Fruit fly (Drosophila melanogaster) whole organism, embryonic: ENCODE results near the gene RpS20.

Experiments
- BEAF-32 ChIP-seq: fragments of 200-800 bp; sonication (Bioruptor generic); optimal IDR thresholded peaks from 3 replicates; lab custom pipeline; 2017; ENCODE audit warnings: missing biosample characterization, missing genetic modification characterization, mild to moderate bottlenecking, moderate library complexity, missing genetic modification reagents
- Bdp1 ChIP-seq: fragments of 200-800 bp; sonication (Bioruptor generic); optimal IDR thresholded peaks from 3 replicates; lab custom pipeline; 2016; ENCODE audit warnings: missing biosample characterization, missing genetic modification characterization
- CG10543 ChIP-seq: fragments of 200-800 bp; sonication (Bioruptor generic); optimal IDR thresholded peaks from 3 replicates; lab custom pipeline; 2017; ENCODE audit warnings: missing biosample characterization, mild to moderate bottlenecking, missing genetic modification characterization, moderate library complexity
- CG10959 ChIP-seq: fragments of 200-800 bp; sonication (Bioruptor generic); IDR thresholded peaks from 2 replicates; pipeline ENCODE4 v1.3.6; 2022; ENCODE audit warnings: missing biosample characterization, missing genetic modification characterization
- CG11398 ChIP-seq: fragments of 200-800 bp; sonication (Bioruptor generic); optimal IDR thresholded peaks from 2 replicates; lab custom pipeline; 2016; ENCODE audit warnings: missing biosample characterization, missing genetic modification characterization
- CG11504 ChIP-seq: fragments of 200-800 bp; sonication (Bioruptor generic); optimal IDR thresholded peaks from 3 replicates; lab custom pipeline; 2019; ENCODE audit warnings: missing biosample characterization, mild to moderate bottlenecking, missing genetic modification characterization, moderate library complexity
- CG13775 ChIP-seq: fragments of 200-800 bp; sonication (Bioruptor generic); optimal IDR thresholded peaks from 3 replicates; lab custom pipeline; 2017; ENCODE audit warnings: missing biosample characterization, mild to moderate bottlenecking, missing genetic modification characterization
- CG15514 ChIP-seq: fragments of 200-800 bp; sonication (Bioruptor generic); optimal IDR thresholded peaks from 3 replicates; lab custom pipeline; 2017; ENCODE audit warnings: missing biosample characterization, missing genetic modification characterization, mild to moderate bottlenecking, moderate library complexity, missing genetic modification reagents
- CG15696 ChIP-seq: fragments of 200-800 bp; sonication (Bioruptor generic); optimal IDR thresholded peaks from 2 replicates; lab custom pipeline; 2019; ENCODE audit warnings: missing biosample characterization, mild to moderate bottlenecking, missing genetic modification characterization, moderate library complexity
- CG16813 ChIP-seq: fragments of 200-800 bp; sonication (Bioruptor generic); IDR thresholded peaks from 3 replicates; pipeline ENCODE4 v1.3.6; 2022; ENCODE audit warnings: missing biosample characterization, missing genetic modification characterization; ENCODE audit not compliant: partially characterized antibody
- CG16863 ChIP-seq: fragments of 200-800 bp; sonication (Bioruptor generic); optimal IDR thresholded peaks from 3 replicates; lab custom pipeline; 2016; ENCODE audit warnings: missing biosample characterization, missing genetic modification characterization
- CG17612 ChIP-seq: fragments of 200-800 bp; sonication (Bioruptor generic); IDR thresholded peaks from 2 replicates; pipeline ENCODE4 v1.3.6; 2022; ENCODE audit warnings: missing biosample characterization, missing genetic modification characterization
- CG17829 ChIP-seq: fragments of 200-800 bp; optimal IDR thresholded peaks from 2 replicates; lab custom pipeline; 2019; ENCODE audit warnings: missing biosample characterization, mild to moderate bottlenecking, missing genetic modification characterization, moderate library complexity
- CG2129 ChIP-seq: fragments of 200-800 bp; sonication (Bioruptor generic); IDR thresholded peaks from 2 replicates; pipeline ENCODE4 v1.3.6; 2022; ENCODE audit warnings: missing biosample characterization, missing genetic modification characterization; ENCODE audit not compliant: partially characterized antibody
- CG2199 ChIP-seq: fragments of 200-800 bp; sonication (Bioruptor generic); IDR thresholded peaks from 3 replicates; pipeline ENCODE4 v1.3.6; 2022; ENCODE audit warnings: missing biosample characterization, missing genetic modification characterization
- CG2712 ChIP-seq: fragments of 200-800 bp; optimal IDR thresholded peaks from 3 replicates; lab custom pipeline; 2019; ENCODE audit warnings: missing biosample characterization, mild to moderate bottlenecking, missing genetic modification characterization, moderate library complexity
- CG2875 ChIP-seq: fragments of 200-800 bp; sonication (Bioruptor generic); optimal IDR thresholded peaks from 2 replicates; lab custom pipeline; 2017; ENCODE audit warnings: missing biosample characterization, mild to moderate bottlenecking, missing genetic modification characterization, missing genetic modification reagents
- CG33213 ChIP-seq: fragments of 200-800 bp; sonication (Bioruptor generic); optimal IDR thresholded peaks from 3 replicates; lab custom pipeline; 2016; ENCODE audit warnings: missing biosample characterization, missing genetic modification characterization
- CG3407 ChIP-seq: fragments of 200-800 bp; sonication (Bioruptor generic); optimal IDR thresholded peaks from 2 replicates; lab custom pipeline; 2018; ENCODE audit warnings: missing biosample characterization, mild to moderate bottlenecking, missing genetic modification characterization
- CG34224 ChIP-seq: fragments of 200-800 bp; sonication (Bioruptor generic); IDR thresholded peaks from 3 replicates; pipeline ENCODE4 v1.3.6; 2022; ENCODE audit warnings: missing biosample characterization, missing genetic modification characterization; ENCODE audit not compliant: partially characterized antibody
- CG7357 ChIP-seq: fragments of 200-800 bp; sonication (Bioruptor generic); IDR thresholded peaks from 3 replicates; pipeline ENCODE4 v1.3.6; 2022; ENCODE audit warnings: missing biosample characterization, missing genetic modification characterization
- CG8478 ChIP-seq: fragments of >200 bp; optimal IDR thresholded peaks from 2 replicates; lab custom pipeline; 2018
- CoRest ChIP-seq: fragments of 200-800 bp; sonication (Bioruptor generic); optimal IDR thresholded peaks from 3 replicates; lab custom pipeline; 2018; ENCODE audit warnings: missing biosample characterization, mild to moderate bottlenecking, missing genetic modification characterization, moderate library complexity
- Dip3 ChIP-seq: fragments of 200-800 bp; sonication (Bioruptor generic); optimal IDR thresholded peaks from 3 replicates; lab custom pipeline; 2016; ENCODE audit warnings: missing biosample characterization, missing genetic modification characterization
- Fer1 ChIP-seq: fragments of 200-800 bp; sonication (Bioruptor generic); optimal IDR thresholded peaks from 2 replicates; lab custom pipeline; 2017; ENCODE audit warnings: missing biosample characterization, mild to moderate bottlenecking, missing genetic modification characterization
- Hr39 ChIP-seq: fragments of >200 bp; optimal IDR thresholded peaks from 2 replicates; lab custom pipeline; 2017
- Mrtf ChIP-seq: fragments of 200-800 bp; sonication (Bioruptor generic); IDR thresholded peaks from 3 replicates; pipeline ENCODE4 v1.3.6; 2022; ENCODE audit warnings: missing biosample characterization, missing genetic modification characterization
- NC2α ChIP-seq: fragments of 200-800 bp; sonication (Bioruptor generic); optimal IDR thresholded peaks from 2 replicates; lab custom pipeline; 2016; ENCODE audit warnings: missing biosample characterization, missing genetic modification characterization
- Sry-β ChIP-seq: fragments of 200-800 bp; sonication (Bioruptor generic); optimal IDR thresholded peaks from 2 replicates; lab custom pipeline; 2018; ENCODE audit warnings: missing biosample characterization, mild to moderate bottlenecking, missing genetic modification characterization, moderate library complexity
- Sry-δ ChIP-seq: fragments of 200-800 bp; sonication (Bioruptor generic); optimal IDR thresholded peaks from 2 replicates; lab custom pipeline; 2016; ENCODE audit warnings: missing biosample characterization, missing genetic modification characterization
- ap ChIP-seq: fragments of 200-800 bp; sonication (Bioruptor generic); IDR thresholded peaks from 2 replicates; pipeline ENCODE4 v1.3.6; 2022; ENCODE audit warnings: missing biosample characterization, missing genetic modification characterization
- ara ChIP-seq: fragments of 200-800 bp; sonication (Bioruptor generic); IDR thresholded peaks from 2 replicates; pipeline ENCODE4 v1.3.6; 2022; ENCODE audit warnings: missing biosample characterization, missing genetic modification characterization
- bab2 ChIP-seq: fragments of 200-800 bp; sonication (Bioruptor generic); optimal IDR thresholded peaks from 2 replicates; lab custom pipeline; 2016; ENCODE audit warnings: missing biosample characterization, missing genetic modification characterization
- cwo ChIP-seq: fragments of 200-800 bp; sonication (Bioruptor generic); optimal IDR thresholded peaks from 3 replicates; lab custom pipeline; 2017; ENCODE audit warnings: missing biosample characterization, missing genetic modification characterization, mild to moderate bottlenecking, moderate library complexity, missing genetic modification reagents
- dpn ChIP-seq, 2 experiments: fragments of 200-800 bp; sonication (Bioruptor generic); optimal IDR thresholded peaks; 3 replicates each; lab custom pipeline; 2016; ENCODE audit warnings: missing biosample characterization in 2 of 2, missing genetic modification characterization in 2 of 2
- esg ChIP-seq: fragments of 200-800 bp; sonication (Bioruptor generic); conservative IDR thresholded peaks from 2 replicates; pipeline ENCODE4 v1.3.6; 2022; ENCODE audit warnings: missing biosample characterization, missing genetic modification characterization
- exex ChIP-seq: fragments of 200-800 bp; sonication (Bioruptor generic); optimal IDR thresholded peaks from 4 replicates; lab custom pipeline; 2018; ENCODE audit warnings: missing biosample characterization, mild to moderate bottlenecking, missing genetic modification characterization, moderate library complexity
- gsb ChIP-seq: fragments of 200-800 bp; sonication (Bioruptor generic); IDR thresholded peaks from 2 replicates; pipeline ENCODE4 v1.3.6; 2022; ENCODE audit warnings: missing biosample characterization, missing genetic modification characterization
- h ChIP-seq: fragments of >200 bp; optimal IDR thresholded peaks from 2 replicates; lab custom pipeline; 2017
- hbn ChIP-seq: fragments of 200-800 bp; sonication (Bioruptor generic); IDR thresholded peaks from 2 replicates; pipeline ENCODE4 v1.3.6; 2022; ENCODE audit warnings: missing biosample characterization, missing genetic modification characterization; ENCODE audit not compliant: partially characterized antibody
- lola ChIP-seq, 3 experiments: fragments of >200 bp in 2 of 3; fragments of 200-800 bp in 1 of 3; sonication (Bioruptor generic) in 1 of 3; optimal IDR thresholded peaks; 2 replicates each; lab custom pipeline; 2017 to 2019; ENCODE audit warnings: missing biosample characterization in 3 of 3, missing genetic modification characterization in 3 of 3, mild to moderate bottlenecking in 1 of 3, moderate library complexity in 1 of 3
- peb ChIP-seq: fragments of 200-800 bp; sonication (Bioruptor generic); IDR thresholded peaks from 2 replicates; pipeline ENCODE4 v1.3.6; 2022; ENCODE audit warnings: missing biosample characterization, missing genetic modification characterization
- psq ChIP-seq: fragments of 200-800 bp; sonication (Bioruptor generic); optimal IDR thresholded peaks from 2 replicates; lab custom pipeline; 2017; ENCODE audit warnings: missing biosample characterization, missing genetic modification characterization
- ranshi ChIP-seq: fragments of 200-800 bp; sonication (Bioruptor generic); IDR thresholded peaks from 2 replicates; pipeline ENCODE4 v1.3.6; 2022; ENCODE audit warnings: missing biosample characterization, missing genetic modification characterization
- rib ChIP-seq: fragments of 200-800 bp; sonication (Bioruptor generic); IDR thresholded peaks from 2 replicates; pipeline ENCODE4 v1.3.6; 2022; ENCODE audit warnings: missing biosample characterization, missing genetic modification characterization
- salm ChIP-seq: fragments of 200-800 bp; sonication (Bioruptor generic); optimal IDR thresholded peaks from 2 replicates; lab custom pipeline; 2018; ENCODE audit warnings: missing biosample characterization, mild to moderate bottlenecking, missing genetic modification characterization
- schlank ChIP-seq: fragments of 200-800 bp; sonication (Bioruptor generic); optimal IDR thresholded peaks from 2 replicates; lab custom pipeline; 2018; ENCODE audit warnings: missing biosample characterization, mild to moderate bottlenecking, missing genetic modification characterization
- so ChIP-seq: fragments of 200-800 bp; sonication (Bioruptor generic); IDR thresholded peaks from 3 replicates; pipeline ENCODE4 v1.3.6; 2022; ENCODE audit warnings: missing biosample characterization, missing genetic modification characterization
- toy ChIP-seq: fragments of 200-800 bp; sonication (Bioruptor generic); IDR thresholded peaks from 2 replicates; pipeline ENCODE4 v1.3.6; 2022; ENCODE audit warnings: missing biosample characterization, missing genetic modification characterization
- twi ChIP-seq: fragments of 200-800 bp; optimal IDR thresholded peaks from 2 replicates; lab custom pipeline; 2019; ENCODE audit warnings: missing biosample characterization, mild to moderate bottlenecking, missing genetic modification characterization, moderate library complexity
- usp ChIP-seq: fragments of >200 bp; optimal IDR thresholded peaks from 2 replicates; lab custom pipeline; 2017; ENCODE audit warnings: missing biosample characterization, missing genetic modification characterization
- zen2 ChIP-seq: fragments of 200-800 bp; sonication (Bioruptor generic); IDR thresholded peaks from 3 replicates; pipeline ENCODE4 v1.3.6; 2022; ENCODE audit warnings: missing biosample characterization, missing genetic modification characterization; ENCODE audit not compliant: partially characterized antibody

Gene RpS20

dm6 chr3R:20834770-20835183 is 12.8 kb downstream of the RpS20 start (continued):
- TF ChIP-seq CG7357 (GFP tag; lab: Robert Waterston, UW) (0 out of 3 replicates have a peak, but pooled peaks have one; percentile 28), Mrtf (no peak), CG16813 (GFP tag; lab: Robert Waterston, UW) (no peak), CG2712 (tag; lab: Kevin White, UChicago) (no peak), rib (GFP tag; lab: Robert Waterston, UW) (no peak), ap (GFP tag; lab: Robert Waterston, UW) (no peak), BEAF-32 (GFP tag; lab: Kevin White, UChicago) (no peak), ranshi (GFP tag; lab: Robert Waterston, UW) (peak; percentile 47; the same call in 1 of the 2 replicates), toy (GFP tag; lab: Robert Waterston, UW) (no peak), CG2129 (GFP tag; lab: Robert Waterston, UW) (no peak), so (GFP tag; lab: Robert Waterston, UW) (no peak), cwo (peak; percentile 4), ara (peak; percentile 17; the same call in 1 of the 2 replicates), CG33213 (GFP tag; lab: Kevin White, UChicago) (peak; percentile 37), twi (tag; lab: Kevin White, UChicago) (no peak), bab2 (GFP tag; lab: Kevin White, UChicago) (peak; percentile 61), Sry-δ (no peak), CG17829 (no peak), schlank (tag; lab: Kevin White, UChicago) (peak; percentile 63), Dip3 (no peak), CG8478 (lab: Kevin White, UChicago) (no peak), CG17612 (GFP tag; lab: Robert Waterston, UW) (no peak), lola (GFP tag; optimal IDR thresholded peaks at IDR 0.05; lab: Kevin White, UChicago) (no peak), CG2875 (peak; percentile 68), CoRest (tag; lab: Kevin White, UChicago) (peak; percentile 58), CG16863 (no peak), dpn (GFP tag; optimal IDR thresholded peaks at IDR 0.05; lab: Kevin White, UChicago) (peak in 1 of 2 experiments; percentile 23), NC2α (GFP tag; lab: Kevin White, UChicago) (no peak), CG10543 (GFP tag; lab: Kevin White, UChicago) (no peak), CG11398 (GFP tag; lab: Kevin White, UChicago) (peak; percentile 46), usp (no peak), hbn (GFP tag; lab: Robert Waterston, UW) (no peak), zen2 (GFP tag; lab: Robert Waterston, UW) (no peak), gsb (GFP tag; lab: Robert Waterston, UW) (no peak), Fer1 (peak; percentile 59), peb (GFP tag; lab: Robert Waterston, UW) (no peak), exex (tag; lab: Kevin White, UChicago) (peak; percentile 88), psq (no peak), CG3407 (GFP tag; lab: Kevin White, UChicago) (peak; percentile 44), CG10959 (GFP tag; lab: Robert Waterston, UW) (no peak), h (lab: Kevin White, UChicago) (no peak), Sry-β (GFP tag; lab: Kevin White, UChicago) (peak; percentile 52), salm (peak; percentile 46), Bdp1 (GFP tag; lab: Kevin White, UChicago) (peak; percentile 32), CG2199 (GFP tag; lab: Robert Waterston, UW) (no peak), CG34224 (no peak), CG15696 (tag; lab: Kevin White, UChicago) (no peak), CG11504 (tag; lab: Kevin White, UChicago) (peak; percentile 40), Hr39 (lab: Kevin White, UChicago) (no peak), CG13775 (GFP tag; lab: Kevin White, UChicago) (no peak), esg (GFP tag; lab: Robert Waterston, UW) (no peak), CG15514 (GFP tag; lab: Kevin White, UChicago) (peak; percentile 60)
